Fruit fly (Drosophila melanogaster) whole organism, embryonic: ENCODE measurements around the gene Coq2.

ENCODE experiments used
- Asciz ChIP-seq: fragments of 200-800 bp; sonication (Bioruptor generic); optimal IDR thresholded peaks from 2 replicates; lab custom pipeline; 2017; ENCODE audit warnings: missing biosample characterization, mild to moderate bottlenecking, missing genetic modification characterization, missing genetic modification reagents
- CG11398 ChIP-seq: fragments of 200-800 bp; sonication (Bioruptor generic); optimal IDR thresholded peaks from 2 replicates; lab custom pipeline; 2016; ENCODE audit warnings: missing biosample characterization, missing genetic modification characterization
- CG12071 ChIP-seq: fragments of 200-800 bp; sonication (Bioruptor generic); optimal IDR thresholded peaks from 3 replicates; lab custom pipeline; 2018; ENCODE audit warnings: missing biosample characterization, mild to moderate bottlenecking, missing genetic modification characterization
- CG12219 ChIP-seq: fragments of 200-800 bp; sonication (Bioruptor generic); optimal IDR thresholded peaks from 3 replicates; lab custom pipeline; 2018; ENCODE audit warnings: missing biosample characterization, mild to moderate bottlenecking, missing genetic modification characterization
- CG12391 ChIP-seq: fragments of 200-800 bp; sonication (Bioruptor generic); optimal IDR thresholded peaks from 3 replicates; lab custom pipeline; 2018; ENCODE audit warnings: missing biosample characterization, mild to moderate bottlenecking, missing genetic modification characterization, moderate library complexity
- CG13296 ChIP-seq: fragments of 200-800 bp; sonication (Bioruptor generic); optimal IDR thresholded peaks from 3 replicates; lab custom pipeline; 2018; ENCODE audit warnings: missing biosample characterization, mild to moderate bottlenecking, missing genetic modification characterization
- CG15011 ChIP-seq: fragments of 200-800 bp; sonication (Bioruptor generic); optimal IDR thresholded peaks from 3 replicates; lab custom pipeline; 2018; ENCODE audit warnings: missing biosample characterization, mild to moderate bottlenecking, missing genetic modification characterization
- CG15479 ChIP-seq: fragments of 200-800 bp; sonication (Bioruptor generic); optimal IDR thresholded peaks from 3 replicates; lab custom pipeline; 2019; ENCODE audit warnings: missing biosample characterization, mild to moderate bottlenecking, missing genetic modification characterization, moderate library complexity
- CG2120 ChIP-seq: fragments of 200-800 bp; sonication (Bioruptor generic); optimal IDR thresholded peaks from 3 replicates; lab custom pipeline; 2016; ENCODE audit warnings: missing biosample characterization, missing genetic modification characterization
- CG30403 ChIP-seq: fragments of 200-800 bp; sonication (Bioruptor generic); optimal IDR thresholded peaks from 3 replicates; lab custom pipeline; 2016; ENCODE audit warnings: missing biosample characterization, missing genetic modification characterization
- CG31365 ChIP-seq: fragments of 200-800 bp; sonication (Bioruptor generic); optimal IDR thresholded peaks from 2 replicates; lab custom pipeline; 2018; ENCODE audit warnings: missing biosample characterization, mild to moderate bottlenecking, missing genetic modification characterization
- CG32532 ChIP-seq: fragments of 200-800 bp; sonication (Bioruptor generic); IDR thresholded peaks from 2 replicates; pipeline ENCODE4 v1.3.6; 2022; ENCODE audit warnings: missing biosample characterization, missing genetic modification characterization
- CG32767 ChIP-seq: fragments of 200-800 bp; sonication (Bioruptor generic); IDR thresholded peaks from 2 replicates; pipeline ENCODE4 v1.3.6; 2022; ENCODE audit warnings: missing biosample characterization, missing genetic modification characterization
- CG4707 ChIP-seq: fragments of 200-800 bp; sonication (Bioruptor generic); optimal IDR thresholded peaks from 2 replicates; lab custom pipeline; 2018; ENCODE audit warnings: missing biosample characterization, mild to moderate bottlenecking, missing genetic modification characterization, moderate library complexity
- CG5180 ChIP-seq: fragments of 200-800 bp; sonication (Bioruptor generic); optimal IDR thresholded peaks from 3 replicates; lab custom pipeline; 2017; ENCODE audit warnings: missing biosample characterization, missing genetic modification characterization, mild to moderate bottlenecking, moderate library complexity, missing genetic modification reagents
- CG8924 ChIP-seq: fragments of 200-800 bp; optimal IDR thresholded peaks from 3 replicates; lab custom pipeline; 2019; ENCODE audit warnings: missing biosample characterization, mild to moderate bottlenecking, missing genetic modification characterization, moderate library complexity
- Dek ChIP-seq: fragments of 200-800 bp; sonication (Bioruptor generic); optimal IDR thresholded peaks from 3 replicates; lab custom pipeline; 2019; ENCODE audit warnings: missing biosample characterization, mild to moderate bottlenecking, missing genetic modification characterization, moderate library complexity
- Fer3 ChIP-seq: fragments of 200-800 bp; sonication (Bioruptor generic); optimal IDR thresholded peaks from 2 replicates; lab custom pipeline; 2018; ENCODE audit warnings: missing biosample characterization, mild to moderate bottlenecking, missing genetic modification characterization, moderate library complexity
- HLH4C ChIP-seq: fragments of 200-800 bp; sonication (Bioruptor generic); IDR thresholded peaks from 3 replicates; pipeline ENCODE4 v1.3.6; 2022; ENCODE audit warnings: missing biosample characterization, missing genetic modification characterization; ENCODE audit not compliant: partially characterized antibody
- Hand ChIP-seq: fragments of 200-800 bp; sonication (Bioruptor generic); optimal IDR thresholded peaks from 2 replicates; lab custom pipeline; 2017; ENCODE audit warnings: mild to moderate bottlenecking, missing biosample characterization, missing genetic modification reagents, missing genetic modification characterization
- Hmr ChIP-seq: fragments of 200-800 bp; sonication (Bioruptor generic); optimal IDR thresholded peaks from 3 replicates; lab custom pipeline; 2017; ENCODE audit warnings: mild to moderate bottlenecking, missing biosample characterization, missing genetic modification reagents, missing genetic modification characterization
- Hsf ChIP-seq: fragments of 200-800 bp; sonication (Bioruptor generic); optimal IDR thresholded peaks from 3 replicates; lab custom pipeline; 2016; ENCODE audit warnings: missing biosample characterization, missing genetic modification characterization
- Med ChIP-seq: fragments of 200-800 bp; sonication (Bioruptor generic); peaks from one replicate; lab custom pipeline; 2016; ENCODE audit warnings: missing biosample characterization, missing genetic modification characterization, mild to moderate bottlenecking, inconsistent platforms, moderate library complexity
- Meics ChIP-seq: fragments of 200-800 bp; sonication (Bioruptor generic); optimal IDR thresholded peaks from 2 replicates; lab custom pipeline; 2017; ENCODE audit warnings: missing biosample characterization, mild to moderate bottlenecking, missing genetic modification characterization
- NK7.1 ChIP-seq: fragments of 200-800 bp; sonication (Bioruptor generic); optimal IDR thresholded peaks from 3 replicates; lab custom pipeline; 2016; ENCODE audit warnings: missing biosample characterization, missing genetic modification characterization
- Opbp ChIP-seq: fragments of 200-800 bp; sonication (Bioruptor generic); IDR thresholded peaks from 3 replicates; pipeline ENCODE4 v1.3.6; 2022; ENCODE audit warnings: missing biosample characterization, missing genetic modification characterization; ENCODE audit not compliant: partially characterized antibody
- Xrp1 ChIP-seq: fragments of 200-800 bp; sonication (Bioruptor generic); IDR thresholded peaks from 2 replicates; pipeline ENCODE4 v1.3.6; 2022; ENCODE audit warnings: missing biosample characterization, missing genetic modification characterization
- ara ChIP-seq: fragments of 200-800 bp; sonication (Bioruptor generic); IDR thresholded peaks from 2 replicates; pipeline ENCODE4 v1.3.6; 2022; ENCODE audit warnings: missing biosample characterization, missing genetic modification characterization
- chm ChIP-seq: fragments of 200-800 bp; sonication (Bioruptor generic); IDR thresholded peaks from 2 replicates; pipeline ENCODE4 v1.3.6; 2022; ENCODE audit warnings: missing biosample characterization, missing genetic modification characterization
- danr ChIP-seq: fragments of 200-800 bp; sonication (Bioruptor generic); IDR thresholded peaks from 2 replicates; pipeline ENCODE4 v1.3.6; 2022; ENCODE audit warnings: missing biosample characterization, missing genetic modification characterization
- fu2 ChIP-seq: fragments of 200-800 bp; sonication (Bioruptor generic); optimal IDR thresholded peaks from 2 replicates; lab custom pipeline; 2016; ENCODE audit warnings: missing biosample characterization, missing genetic modification characterization
- grau ChIP-seq: fragments of 200-800 bp; optimal IDR thresholded peaks from 3 replicates; lab custom pipeline; 2019; ENCODE audit warnings: missing biosample characterization, mild to moderate bottlenecking, missing genetic modification characterization, moderate library complexity
- hkb ChIP-seq, 2 experiments: fragments of 200-800 bp in 1 of 2; fragments of >200 bp in 1 of 2; sonication (Bioruptor generic) in 1 of 2; IDR thresholded peaks in 1 of 2; optimal IDR thresholded peaks in 1 of 2; 2 replicates each; pipeline versions ENCODE4 v1.3.6 to Lab custom; 2017 to 2022; ENCODE audit warnings: missing biosample characterization in 1 of 2, missing genetic modification characterization in 1 of 2
- lilli ChIP-seq: fragments of 200-800 bp; sonication (Bioruptor generic); optimal IDR thresholded peaks from 3 replicates; lab custom pipeline; 2016; ENCODE audit warnings: missing biosample characterization, missing genetic modification characterization
- pfk ChIP-seq: fragments of 200-800 bp; sonication (Bioruptor generic); optimal IDR thresholded peaks from 2 replicates; lab custom pipeline; 2018; ENCODE audit warnings: missing biosample characterization, mild to moderate bottlenecking, missing genetic modification characterization, moderate library complexity
- row ChIP-seq: fragments of 200-800 bp; sonication (Bioruptor generic); IDR thresholded peaks from 3 replicates; pipeline ENCODE4 v1.3.6; 2022; ENCODE audit warnings: missing biosample characterization, missing genetic modification characterization
- sens ChIP-seq: fragments of 200-800 bp; sonication (Bioruptor generic); peaks from one replicate; lab custom pipeline; 2016; ENCODE audit warnings: missing biosample characterization, missing genetic modification characterization
- seq ChIP-seq: fragments of 200-800 bp; sonication (Bioruptor generic); IDR thresholded peaks from 2 replicates; pipeline ENCODE4 v1.3.6; 2022; ENCODE audit warnings: missing biosample characterization, missing genetic modification characterization
- slbo ChIP-seq: fragments of 200-800 bp; sonication (Bioruptor generic); IDR thresholded peaks from 2 replicates; pipeline ENCODE4 v1.3.6; 2022; ENCODE audit warnings: missing biosample characterization, missing genetic modification characterization
- vvl ChIP-seq: fragments of 200-800 bp; sonication (Bioruptor generic); IDR thresholded peaks from 2 replicates; pipeline ENCODE4 v1.3.6; 2022; ENCODE audit warnings: missing biosample characterization, missing genetic modification characterization

The Coq2 gene

DNA sequence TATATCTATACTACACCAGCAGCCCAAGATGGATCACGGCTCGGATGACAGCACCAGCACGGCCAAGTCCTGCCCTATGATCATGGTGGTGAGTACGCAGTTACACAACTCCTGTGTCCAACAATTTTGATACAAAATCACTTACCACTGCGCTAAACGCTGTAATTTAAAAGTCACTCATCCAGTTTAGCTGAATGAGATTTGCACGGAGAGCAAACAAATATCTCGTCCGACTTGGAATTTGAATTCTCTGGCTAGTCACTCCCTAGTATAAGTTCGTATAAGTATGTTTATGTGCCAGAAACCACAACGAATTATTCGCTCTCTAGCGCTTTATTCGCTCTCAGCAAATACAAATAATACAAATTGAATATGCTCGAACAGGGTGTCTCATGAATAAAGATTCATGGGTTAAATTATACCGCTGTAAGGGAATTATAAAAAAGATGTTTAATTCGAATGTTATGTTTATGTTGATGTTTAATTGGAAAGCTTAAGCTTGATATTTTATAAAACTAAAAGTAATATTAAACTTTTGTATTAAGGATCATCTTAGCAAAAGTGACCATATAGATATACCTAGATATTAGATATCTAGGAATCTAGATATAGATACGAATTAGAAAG, 1.5 kb upstream of the Coq2 start (continued):
- peak; percentile 25 for TF ChIP-seq lilli
- TF ChIP-seq CG15479 (GFP tag; lab: Kevin White, UChicago): peak; percentile 13
- TF ChIP-seq sens: peak; percentile 72
- peak; percentile 45 for TF ChIP-seq CG5180
- TF ChIP-seq row (GFP tag; lab: Robert Waterston, UW): peak; percentile 47; the same call in 1 of the 3 replicates
- 0 out of 3 replicates have a peak, but pooled peaks have one; percentile 25 for TF ChIP-seq Opbp (GFP tag; lab: Robert Waterston, UW)
- TF ChIP-seq CG12391 (tag; lab: Kevin White, UChicago): peak; percentile 23
- TF ChIP-seq HLH4C (GFP tag; lab: Robert Waterston, UW): no peak
- TF ChIP-seq CG12219: peak; percentile 14
- peak; percentile 49 for TF ChIP-seq grau (tag; lab: Kevin White, UChicago)
- no peak for TF ChIP-seq CG4707 (GFP tag; lab: Kevin White, UChicago)
- TF ChIP-seq Meics (GFP tag; lab: Kevin White, UChicago): peak; percentile 35
- no peak for TF ChIP-seq Xrp1 (GFP tag; lab: Robert Waterston, UW)
- no peak for TF ChIP-seq hkb (optimal IDR thresholded peaks at IDR 0.05; lab: Kevin White, UChicago)
- TF ChIP-seq hkb (GFP tag; IDR thresholded peaks at IDR 0.05; lab: Robert Waterston, UW): peak; percentile 15; the same call in 1 of the 2 replicates
- TF ChIP-seq CG30403 (GFP tag; lab: Kevin White, UChicago): peak; percentile 3
- no peak for TF ChIP-seq Hsf (GFP tag; lab: Kevin White, UChicago)
- peak; percentile 49; the same call in 1 of the 2 replicates for TF ChIP-seq slbo
- TF ChIP-seq Hand (GFP tag; lab: Kevin White, UChicago): peak; percentile 1
- TF ChIP-seq chm (GFP tag; lab: Robert Waterston, UW): no peak; the same call in 1 of the 2 replicates
- peak; percentile 13 for TF ChIP-seq CG15011 (GFP tag; lab: Kevin White, UChicago)
- TF ChIP-seq Hmr (GFP tag; lab: Kevin White, UChicago): peak; percentile 53
- no peak for TF ChIP-seq fu2
- no peak for TF ChIP-seq CG11398 (GFP tag; lab: Kevin White, UChicago)
- peak; percentile 61 for TF ChIP-seq CG2120 (GFP tag; lab: Kevin White, UChicago)
- peak; percentile 25 for TF ChIP-seq CG8924 (tag; lab: Kevin White, UChicago)
- no peak for TF ChIP-seq danr (GFP tag; lab: Robert Waterston, UW)
- peak; percentile 9 for TF ChIP-seq CG12071 (GFP tag; lab: Kevin White, UChicago)
- TF ChIP-seq CG13296 (GFP tag; lab: Kevin White, UChicago): peak; percentile 42
- peak; percentile 26 for TF ChIP-seq Asciz (GFP tag; lab: Kevin White, UChicago)
- peak; percentile 48; the same call in 1 of the 2 replicates for TF ChIP-seq CG32532 (GFP tag; lab: Robert Waterston, UW)
- peak; percentile 33 for TF ChIP-seq Dek (tag; lab: Kevin White, UChicago)
- peak; percentile 79 for TF ChIP-seq Med (GFP tag; lab: Kevin White, UChicago)
- no peak for TF ChIP-seq pfk
- no peak for TF ChIP-seq CG32767 (GFP tag; lab: Robert Waterston, UW)
- TF ChIP-seq ara (GFP tag; lab: Robert Waterston, UW): no peak
- no peak for TF ChIP-seq NK7.1 (GFP tag; lab: Kevin White, UChicago)
- TF ChIP-seq CG31365 (tag; lab: Kevin White, UChicago): peak; percentile 6
- peak; percentile 56 for TF ChIP-seq Fer3 (tag; lab: Kevin White, UChicago)
- no peak for TF ChIP-seq seq (GFP tag; lab: Robert Waterston, UW)
- peak; percentile 42; the same call in 1 of the 2 replicates for TF ChIP-seq vvl (GFP tag; lab: Robert Waterston, UW)
